Fruit fly (Drosophila melanogaster) whole organism, wandering third instar larva: ENCODE data around the gene CG15891.

Experiments
- Abd-B ChIP-seq: fragments of >200 bp; optimal IDR thresholded peaks from 2 replicates; lab custom pipeline; 2017; ENCODE audit warnings: missing biosample characterization, missing genetic modification characterization
- CG32264 ChIP-seq: fragments of 200-800 bp; sonication (Bioruptor generic); optimal IDR thresholded peaks from 2 replicates; lab custom pipeline; 2016; ENCODE audit warnings: missing biosample characterization, missing genetic modification characterization
- CG9705 ChIP-seq: fragments of 200-800 bp; sonication (Bioruptor generic); optimal IDR thresholded peaks from 2 replicates; lab custom pipeline; 2018; ENCODE audit warnings: missing biosample characterization, mild to moderate bottlenecking, missing genetic modification characterization
- CrebA ChIP-seq: fragments of 200-800 bp; sonication (Bioruptor generic); optimal IDR thresholded peaks from 2 replicates; lab custom pipeline; 2016; ENCODE audit warnings: missing biosample characterization, mild to moderate bottlenecking, missing genetic modification characterization, borderline replicate concordance
- Dfd ChIP-seq: fragments of >200 bp; optimal IDR thresholded peaks from 2 replicates; lab custom pipeline; 2017; ENCODE audit warnings: missing biosample characterization, missing genetic modification characterization
- Dif ChIP-seq: fragments of 200-275, 200-300 bp; sonication (Bioruptor generic); optimal IDR thresholded peaks from 2 replicates; lab custom pipeline; 2018; ENCODE audit warnings: missing biosample characterization, missing genetic modification characterization; ENCODE audit not compliant: partially characterized antibody
- GATAd ChIP-seq: sonication (Bioruptor generic); optimal IDR thresholded peaks from 2 replicates; lab custom pipeline; 2016; ENCODE audit warnings: missing biosample characterization, missing genetic modification characterization
- HLH106 ChIP-seq: fragments of 200-800 bp; optimal IDR thresholded peaks from 3 replicates; lab custom pipeline; 2019; ENCODE audit warnings: missing biosample characterization, mild to moderate bottlenecking, missing genetic modification characterization, moderate library complexity
- Hnf4 ChIP-seq: fragments of 200-800 bp; sonication (Bioruptor generic); optimal IDR thresholded peaks from 2 replicates; lab custom pipeline; 2016; ENCODE audit warnings: missing biosample characterization, mild to moderate bottlenecking, missing genetic modification characterization
- Hr78 ChIP-seq: fragments of >200 bp; optimal IDR thresholded peaks from 2 replicates; lab custom pipeline; 2017; ENCODE audit warnings: missing biosample characterization, missing genetic modification characterization
- Hr83 ChIP-seq: fragments of 200-300 bp; sonication (Bioruptor generic); optimal IDR thresholded peaks from 2 replicates; lab custom pipeline; 2016; ENCODE audit warnings: missing biosample characterization, mild to moderate bottlenecking, missing genetic modification characterization, moderate library complexity; ENCODE audit not compliant: poor library complexity, severe bottlenecking
- Jra ChIP-seq: sonication (Bioruptor generic); optimal IDR thresholded peaks from 2 replicates; lab custom pipeline; 2016; ENCODE audit warnings: missing biosample characterization, missing genetic modification characterization
- Mio ChIP-seq: sonication (Bioruptor generic); optimal IDR thresholded peaks from 2 replicates; lab custom pipeline; 2016; ENCODE audit warnings: missing biosample characterization, missing genetic modification characterization
- Myc ChIP-seq: fragments of >200 bp; optimal IDR thresholded peaks from 2 replicates; lab custom pipeline; 2017
- N ChIP-seq: fragments of >200 bp; optimal IDR thresholded peaks from 2 replicates; lab custom pipeline; 2018; ENCODE audit warnings: missing biosample characterization, missing external identifiers, missing genetic modification characterization
- OdsH ChIP-seq: fragments of 200-800 bp; sonication (Bioruptor generic); optimal IDR thresholded peaks from 2 replicates; lab custom pipeline; 2016; ENCODE audit warnings: missing biosample characterization, mild to moderate bottlenecking, missing genetic modification characterization
- Rel ChIP-seq, 2 experiments: fragments of 200-800 bp; sonication (Bioruptor generic) in 1 of 2; optimal IDR thresholded peaks; 2 replicates in 1 of 2; 3 replicates in 1 of 2; lab custom pipeline; 2016 to 2019; ENCODE audit warnings: mild to moderate bottlenecking in 2 of 2, missing biosample characterization in 2 of 2, missing genetic modification characterization in 2 of 2, moderate library complexity in 1 of 2
- Sp1 ChIP-seq: fragments of 200-800 bp; sonication (Bioruptor generic); optimal IDR thresholded peaks from 3 replicates; lab custom pipeline; 2019; ENCODE audit warnings: missing biosample characterization, mild to moderate bottlenecking, missing genetic modification characterization, moderate library complexity
- Vsx2 ChIP-seq: fragments of 200-300, 225-300 bp; sonication (Bioruptor generic); optimal IDR thresholded peaks from 2 replicates; lab custom pipeline; 2018; ENCODE audit warnings: missing biosample characterization, missing genetic modification characterization; ENCODE audit not compliant: partially characterized antibody
- br ChIP-seq: fragments of 200-800 bp; sonication (Bioruptor generic); optimal IDR thresholded peaks from 2 replicates; lab custom pipeline; 2016; ENCODE audit warnings: missing biosample characterization, missing genetic modification characterization
- brk ChIP-seq: fragments of 200-800 bp; sonication (Bioruptor generic); optimal IDR thresholded peaks from 2 replicates; lab custom pipeline; 2016; ENCODE audit warnings: missing biosample characterization, mild to moderate bottlenecking, missing genetic modification characterization
- dl ChIP-seq, 2 experiments: fragments of 175-275, 200-275 bp in 1 of 2; fragments of 200-275 bp in 1 of 2; sonication (Bioruptor generic); optimal IDR thresholded peaks; lab custom pipeline; 2018; ENCODE audit warnings: mild to moderate bottlenecking in 2 of 2, missing biosample characterization in 2 of 2, missing genetic modification characterization in 2 of 2, moderate library complexity in 2 of 2; ENCODE audit not compliant: partially characterized antibody in 2 of 2, insufficient read depth in 1 of 2
- dmrt93B ChIP-seq: fragments of 200-800 bp; sonication (Bioruptor generic); optimal IDR thresholded peaks from 2 replicates; lab custom pipeline; 2018; ENCODE audit warnings: missing biosample characterization, mild to moderate bottlenecking, missing genetic modification characterization
- dsf ChIP-seq: sonication (Bioruptor generic); optimal IDR thresholded peaks from 2 replicates; lab custom pipeline; 2016; ENCODE audit warnings: missing biosample characterization, missing genetic modification characterization, borderline replicate concordance
- ey ChIP-seq: fragments of 200-800 bp; sonication (Bioruptor generic); optimal IDR thresholded peaks from 2 replicates; lab custom pipeline; 2016; ENCODE audit warnings: missing biosample characterization, missing genetic modification characterization
- foxo ChIP-seq, 2 experiments: fragments of 200-800 bp; sonication (Bioruptor generic); optimal IDR thresholded peaks; 2 replicates in 1 of 2; 3 replicates in 1 of 2; lab custom pipeline; 2016 to 2017; ENCODE audit warnings: missing biosample characterization in 2 of 2, missing genetic modification characterization in 2 of 2
- fru ChIP-seq: fragments of 200-800 bp; sonication (Bioruptor generic); optimal IDR thresholded peaks from 3 replicates; lab custom pipeline; 2016; ENCODE audit warnings: missing biosample characterization, mild to moderate bottlenecking, missing genetic modification characterization
- h ChIP-seq: fragments of 200-800 bp; sonication (Bioruptor generic); optimal IDR thresholded peaks from 3 replicates; lab custom pipeline; 2016; ENCODE audit warnings: missing biosample characterization, mild to moderate bottlenecking, missing genetic modification characterization
- jim ChIP-seq: fragments of 175-275, 200-325 bp; sonication (Bioruptor generic); optimal IDR thresholded peaks from 2 replicates; lab custom pipeline; 2016; ENCODE audit warnings: missing biosample characterization, mild to moderate bottlenecking, missing genetic modification characterization
- lola ChIP-seq: fragments of >200 bp; optimal IDR thresholded peaks from 2 replicates; lab custom pipeline; 2017; ENCODE audit warnings: missing biosample characterization, missing genetic modification characterization
- pan ChIP-seq: fragments of >200 bp; optimal IDR thresholded peaks from 2 replicates; lab custom pipeline; 2017
- psq ChIP-seq: fragments of 200-800 bp; sonication (Bioruptor generic); optimal IDR thresholded peaks from 3 replicates; lab custom pipeline; 2017; ENCODE audit warnings: missing biosample characterization, mild to moderate bottlenecking, missing genetic modification characterization, moderate library complexity
- rgr ChIP-seq: fragments of 200-800 bp; sonication (Bioruptor generic); optimal IDR thresholded peaks from 3 replicates; lab custom pipeline; 2016; ENCODE audit warnings: missing biosample characterization, mild to moderate bottlenecking, missing genetic modification characterization
- sage ChIP-seq: fragments of 200-800 bp; sonication (Bioruptor generic); optimal IDR thresholded peaks from 2 replicates; lab custom pipeline; 2016; ENCODE audit warnings: missing biosample characterization, mild to moderate bottlenecking, missing genetic modification characterization
- sv ChIP-seq: fragments of 200-800 bp; sonication (Bioruptor generic); optimal IDR thresholded peaks from 3 replicates; lab custom pipeline; 2016; ENCODE audit warnings: missing biosample characterization, missing genetic modification characterization
- tai ChIP-seq: sonication (Bioruptor generic); optimal IDR thresholded peaks from 2 replicates; lab custom pipeline; 2016; ENCODE audit warnings: missing biosample characterization, missing genetic modification characterization
- usp ChIP-seq: fragments of >200 bp; optimal IDR thresholded peaks from 2 replicates; lab custom pipeline; 2017; ENCODE audit warnings: missing biosample characterization, missing genetic modification characterization
- woc ChIP-seq: sonication (Bioruptor generic); optimal IDR thresholded peaks from 2 replicates; lab custom pipeline; 2016; ENCODE audit warnings: missing biosample characterization, mild to moderate bottlenecking, missing genetic modification characterization

The CG15891 gene

dm6 chrX:6295129-6295539 is at the start of gene CG15891, which contains the start of gene CG3815:
Gene CG15891 (minus strand): TSS chrX:6295345.
Gene CG3815 (plus strand): TSS chrX:6295389.
- TF ChIP-seq Hr78 (GFP tag; lab: Kevin White, UChicago) (no peak), sage (GFP tag; lab: Kevin White, UChicago) (no peak), dsf (GFP tag; lab: Kevin White, UChicago) (no peak), rgr (GFP tag; lab: Kevin White, UChicago) (peak; percentile 51), psq (peak; percentile 31), N (GFP tag; lab: Kevin White, UChicago) (no peak), CrebA (GFP tag; lab: Kevin White, UChicago) (no peak), Jra (GFP tag; lab: Kevin White, UChicago) (no peak), OdsH (no peak), Hnf4 (GFP tag; lab: Kevin White, UChicago) (no peak), h (GFP tag; lab: Kevin White, UChicago) (peak; percentile 57), dmrt93B (GFP tag; lab: Kevin White, UChicago) (no peak), dl (GFP tag; optimal IDR thresholded peaks at IDR 0.05; lab: Kevin White, UChicago; ENCODE audit: insufficient read depth in 1 of 2, partially characterized antibody in 2 of 2) (no peak), woc (GFP tag; lab: Kevin White, UChicago) (no peak), jim (no peak), Abd-B (GFP tag; lab: Kevin White, UChicago) (no peak), Dif (GFP tag; lab: Kevin White, UChicago) (no peak), CG32264 (no peak), Sp1 (peak; percentile 71), pan (no peak), sv (GFP tag; lab: Kevin White, UChicago) (no peak), ey (peak; percentile 22), lola (GFP tag; lab: Kevin White, UChicago) (no peak), Vsx2 (GFP tag; lab: Kevin White, UChicago) (no peak), HLH106 (tag; lab: Kevin White, UChicago) (peak; percentile 77), CG9705 (GFP tag; lab: Kevin White, UChicago) (peak; percentile 49), Dfd (GFP tag; lab: Kevin White, UChicago) (no peak), fru (no peak), foxo (GFP tag; optimal IDR thresholded peaks at IDR 0.05; lab: Kevin White, UChicago) (peak in 1 of 2 experiments; percentile 63), brk (GFP tag; lab: Kevin White, UChicago) (no peak), Myc (lab: Kevin White, UChicago) (peak; percentile 99), tai (GFP tag; lab: Kevin White, UChicago) (no peak), Rel (GFP tag; optimal IDR thresholded peaks at IDR 0.05; lab: Kevin White, UChicago) (no peak), Rel (tag; optimal IDR thresholded peaks at IDR 0.05; lab: Kevin White, UChicago) (peak; percentile 43), GATAd (GFP tag; lab: Kevin White, UChicago) (no peak), Hr83 (GFP tag; lab: Kevin White, UChicago) (no peak), Mio (GFP tag; lab: Kevin White, UChicago) (no peak), br (no peak), usp (GFP tag; lab: Kevin White, UChicago) (no peak)

- TF ChIP-seq h (GFP tag; lab: Kevin White, UChicago) = no peak
- no peak for TF ChIP-seq ey
- TF ChIP-seq pan = peak; percentile 47
- TF ChIP-seq Sp1 = peak; percentile 2
- TF ChIP-seq CrebA (GFP tag; lab: Kevin White, UChicago) = no peak
- no peak for TF ChIP-seq Mio (GFP tag; lab: Kevin White, UChicago)
- no peak for TF ChIP-seq Rel (GFP tag; optimal IDR thresholded peaks at IDR 0.05; lab: Kevin White, UChicago)
- peak; percentile 68 for TF ChIP-seq Rel (tag; optimal IDR thresholded peaks at IDR 0.05; lab: Kevin White, UChicago)
Observed at dm6 chrX:6344538-6345074, 49.5 kb upstream of the CG15891 start.
